Fruit fly (Drosophila melanogaster) whole organism, embryonic: ENCODE results near the gene mus302.

Source experiments
- CG11093 ChIP-seq: fragments of 200-800 bp; sonication (Bioruptor generic); IDR thresholded peaks from 3 replicates; pipeline ENCODE4 v1.3.6; 2022; ENCODE audit warnings: missing biosample characterization, missing genetic modification characterization
- CG12071 ChIP-seq: fragments of 200-800 bp; sonication (Bioruptor generic); optimal IDR thresholded peaks from 3 replicates; lab custom pipeline; 2018; ENCODE audit warnings: missing biosample characterization, mild to moderate bottlenecking, missing genetic modification characterization
- CG12104 ChIP-seq: fragments of 200-800 bp; sonication (Bioruptor generic); optimal IDR thresholded peaks from 3 replicates; lab custom pipeline; 2016; ENCODE audit warnings: missing biosample characterization, missing genetic modification characterization
- CG13296 ChIP-seq: fragments of 200-800 bp; sonication (Bioruptor generic); optimal IDR thresholded peaks from 3 replicates; lab custom pipeline; 2018; ENCODE audit warnings: missing biosample characterization, mild to moderate bottlenecking, missing genetic modification characterization
- CG13775 ChIP-seq: fragments of 200-800 bp; sonication (Bioruptor generic); optimal IDR thresholded peaks from 3 replicates; lab custom pipeline; 2017; ENCODE audit warnings: missing biosample characterization, mild to moderate bottlenecking, missing genetic modification characterization
- CG15073 ChIP-seq: fragments of 200-800 bp; sonication (Bioruptor generic); optimal IDR thresholded peaks from 2 replicates; lab custom pipeline; 2016; ENCODE audit warnings: missing biosample characterization, missing genetic modification characterization
- CG1602 ChIP-seq: fragments of 200-800 bp; sonication (Bioruptor generic); optimal IDR thresholded peaks from 3 replicates; lab custom pipeline; 2016; ENCODE audit warnings: missing biosample characterization, missing genetic modification characterization
- CG18599 ChIP-seq: fragments of 200-800 bp; sonication (Bioruptor generic); optimal IDR thresholded peaks from 3 replicates; lab custom pipeline; 2017; ENCODE audit warnings: missing biosample characterization, missing genetic modification characterization, mild to moderate bottlenecking, moderate library complexity, missing genetic modification reagents
- CG2202 ChIP-seq: fragments of 200-800 bp; sonication (Bioruptor generic); optimal IDR thresholded peaks from 2 replicates; lab custom pipeline; 2018; ENCODE audit warnings: missing biosample characterization, mild to moderate bottlenecking, missing genetic modification characterization
- CG2712 ChIP-seq: fragments of 200-800 bp; optimal IDR thresholded peaks from 3 replicates; lab custom pipeline; 2019; ENCODE audit warnings: missing biosample characterization, mild to moderate bottlenecking, missing genetic modification characterization, moderate library complexity
- CG4424 ChIP-seq: fragments of 200-800 bp; sonication (Bioruptor generic); optimal IDR thresholded peaks from 3 replicates; lab custom pipeline; 2016; ENCODE audit warnings: missing biosample characterization, missing genetic modification characterization
- CG4730 ChIP-seq: fragments of 200-800 bp; sonication (Bioruptor generic); IDR thresholded peaks from 2 replicates; pipeline ENCODE4 v1.3.6; 2022; ENCODE audit warnings: missing biosample characterization, missing genetic modification characterization
- CG6254 ChIP-seq: fragments of 200-800 bp; sonication (Bioruptor generic); optimal IDR thresholded peaks from 3 replicates; lab custom pipeline; 2017; ENCODE audit warnings: mild to moderate bottlenecking, missing biosample characterization, missing genetic modification reagents, missing genetic modification characterization
- CG7357 ChIP-seq: fragments of 200-800 bp; sonication (Bioruptor generic); IDR thresholded peaks from 3 replicates; pipeline ENCODE4 v1.3.6; 2022; ENCODE audit warnings: missing biosample characterization, missing genetic modification characterization
- CG8089 ChIP-seq: fragments of 200-800 bp; sonication (Bioruptor generic); optimal IDR thresholded peaks from 3 replicates; lab custom pipeline; 2016; ENCODE audit warnings: missing biosample characterization, missing genetic modification characterization
- CG8359 ChIP-seq: fragments of 200-800 bp; sonication (Bioruptor generic); optimal IDR thresholded peaks from 2 replicates; lab custom pipeline; 2017; ENCODE audit warnings: missing biosample characterization, mild to moderate bottlenecking, missing genetic modification characterization, borderline replicate concordance
- Dek ChIP-seq: fragments of 200-800 bp; sonication (Bioruptor generic); optimal IDR thresholded peaks from 3 replicates; lab custom pipeline; 2019; ENCODE audit warnings: missing biosample characterization, mild to moderate bottlenecking, missing genetic modification characterization, moderate library complexity
- Dip2 ChIP-seq: fragments of 200-800 bp; sonication (Bioruptor generic); IDR thresholded peaks from 2 replicates; pipeline ENCODE4 v1.3.6; 2022; ENCODE audit warnings: missing biosample characterization, missing genetic modification characterization
- Fer1 ChIP-seq: fragments of 200-800 bp; sonication (Bioruptor generic); optimal IDR thresholded peaks from 2 replicates; lab custom pipeline; 2017; ENCODE audit warnings: missing biosample characterization, mild to moderate bottlenecking, missing genetic modification characterization
- Hr3 ChIP-seq: fragments of 200-800 bp; sonication (Bioruptor generic); optimal IDR thresholded peaks from 3 replicates; lab custom pipeline; 2016; ENCODE audit warnings: missing biosample characterization, missing genetic modification characterization
- Hsf ChIP-seq: fragments of 200-800 bp; sonication (Bioruptor generic); optimal IDR thresholded peaks from 3 replicates; lab custom pipeline; 2016; ENCODE audit warnings: missing biosample characterization, missing genetic modification characterization
- Jarid2 ChIP-seq: fragments of 200-800 bp; sonication (Bioruptor generic); optimal IDR thresholded peaks from 3 replicates; lab custom pipeline; 2017; ENCODE audit warnings: mild to moderate bottlenecking, missing biosample characterization, missing genetic modification reagents, missing genetic modification characterization
- MTF-1 ChIP-seq: fragments of 200-800 bp; sonication (Bioruptor generic); optimal IDR thresholded peaks from 2 replicates; lab custom pipeline; 2018; ENCODE audit warnings: missing biosample characterization, mild to moderate bottlenecking, missing genetic modification characterization, borderline replicate concordance
- Max ChIP-seq: fragments of 200-800 bp; sonication (Bioruptor generic); optimal IDR thresholded peaks from 2 replicates; lab custom pipeline; 2016; ENCODE audit warnings: missing biosample characterization, mild to moderate bottlenecking, missing genetic modification characterization
- Med ChIP-seq: fragments of 200-800 bp; sonication (Bioruptor generic); peaks from one replicate; lab custom pipeline; 2016; ENCODE audit warnings: missing biosample characterization, missing genetic modification characterization, mild to moderate bottlenecking, inconsistent platforms, moderate library complexity
- NC2α ChIP-seq: fragments of 200-800 bp; sonication (Bioruptor generic); optimal IDR thresholded peaks from 2 replicates; lab custom pipeline; 2016; ENCODE audit warnings: missing biosample characterization, missing genetic modification characterization
- NfI ChIP-seq: fragments of 200-800 bp; sonication (Bioruptor generic); optimal IDR thresholded peaks from 3 replicates; lab custom pipeline; 2018; ENCODE audit warnings: missing biosample characterization, mild to moderate bottlenecking, missing genetic modification characterization, moderate library complexity
- Oaz ChIP-seq: fragments of 200-800 bp; sonication (Bioruptor generic); IDR thresholded peaks from 2 replicates; pipeline ENCODE4 v1.3.6; 2022; ENCODE audit warnings: missing biosample characterization, missing genetic modification characterization
- Optix ChIP-seq: fragments of 200-800 bp; sonication (Bioruptor generic); IDR thresholded peaks from 3 replicates; pipeline ENCODE4 v1.3.6; 2022; ENCODE audit warnings: missing biosample characterization, missing genetic modification characterization
- Ptx1 ChIP-seq: fragments of 200-800 bp; sonication (Bioruptor generic); IDR thresholded peaks from 2 replicates; pipeline ENCODE4 v1.3.6; 2022; ENCODE audit warnings: missing biosample characterization, missing genetic modification characterization
- Rx ChIP-seq: fragments of 200-800 bp; sonication (Bioruptor generic); IDR thresholded peaks from 2 replicates; pipeline ENCODE4 v1.3.6; 2022; ENCODE audit warnings: missing biosample characterization, missing genetic modification characterization
- abd-A ChIP-seq: fragments of 200-800 bp; sonication (Bioruptor generic); optimal IDR thresholded peaks from 3 replicates; lab custom pipeline; 2019; ENCODE audit warnings: missing biosample characterization, mild to moderate bottlenecking, missing genetic modification characterization, moderate library complexity
- az2 ChIP-seq: fragments of 200-800 bp; sonication (Bioruptor generic); optimal IDR thresholded peaks from 3 replicates; lab custom pipeline; 2016; ENCODE audit warnings: missing biosample characterization, missing genetic modification characterization
- cad ChIP-seq: fragments of >200 bp; optimal IDR thresholded peaks from 2 replicates; lab custom pipeline; 2017; ENCODE audit warnings: missing biosample characterization, missing genetic modification characterization
- caup ChIP-seq: fragments of 200-800 bp; sonication (Bioruptor generic); optimal IDR thresholded peaks from 3 replicates; lab custom pipeline; 2017; ENCODE audit warnings: missing biosample characterization, mild to moderate bottlenecking, missing genetic modification characterization, moderate library complexity; ENCODE audit not compliant: severe bottlenecking
- chinmo ChIP-seq: fragments of 200-800 bp; sonication (Bioruptor generic); IDR thresholded peaks from 4 replicates; pipeline ENCODE4 v1.3.6; 2022; ENCODE audit warnings: missing biosample characterization, missing genetic modification characterization; ENCODE audit not compliant: partially characterized antibody
- croc ChIP-seq: fragments of 200-800 bp; sonication (Bioruptor generic); conservative IDR thresholded peaks from 3 replicates; pipeline ENCODE4 v1.3.6; 2022; ENCODE audit warnings: missing biosample characterization, missing genetic modification characterization
- esg ChIP-seq: fragments of 200-800 bp; sonication (Bioruptor generic); conservative IDR thresholded peaks from 2 replicates; pipeline ENCODE4 v1.3.6; 2022; ENCODE audit warnings: missing biosample characterization, missing genetic modification characterization
- fd102C ChIP-seq: fragments of 200-800 bp; sonication (Bioruptor generic); optimal IDR thresholded peaks from 2 replicates; lab custom pipeline; 2018; ENCODE audit warnings: missing biosample characterization, mild to moderate bottlenecking, missing genetic modification characterization, moderate library complexity
- gcm ChIP-seq: fragments of 200-800 bp; sonication (Bioruptor generic); optimal IDR thresholded peaks from 2 replicates; lab custom pipeline; 2019; ENCODE audit warnings: missing biosample characterization, mild to moderate bottlenecking, missing genetic modification characterization, moderate library complexity
- jing ChIP-seq: fragments of 200-800 bp; sonication (Bioruptor generic); optimal IDR thresholded peaks from 2 replicates; lab custom pipeline; 2018; ENCODE audit warnings: missing biosample characterization, mild to moderate bottlenecking, missing genetic modification characterization
- kni ChIP-seq: fragments of 200-800 bp; sonication (Bioruptor generic); optimal IDR thresholded peaks from 3 replicates; lab custom pipeline; 2017; ENCODE audit warnings: mild to moderate bottlenecking, missing biosample characterization, missing genetic modification reagents, missing genetic modification characterization
- lab ChIP-seq: fragments of 200-800 bp; sonication (Bioruptor generic); optimal IDR thresholded peaks from 3 replicates; lab custom pipeline; 2017; ENCODE audit warnings: missing biosample characterization, missing genetic modification characterization, mild to moderate bottlenecking, moderate library complexity, missing genetic modification reagents
- nom ChIP-seq: fragments of 200-800 bp; sonication (Bioruptor generic); optimal IDR thresholded peaks from 2 replicates; lab custom pipeline; 2017; ENCODE audit warnings: missing biosample characterization, missing genetic modification characterization, mild to moderate bottlenecking, moderate library complexity, missing genetic modification reagents
- sob ChIP-seq: fragments of 200-800 bp; sonication (Bioruptor generic); IDR thresholded peaks from 2 replicates; pipeline ENCODE4 v1.3.6; 2022; ENCODE audit warnings: missing biosample characterization, missing genetic modification characterization
- sqz ChIP-seq: fragments of 200-800 bp; sonication (Bioruptor generic); optimal IDR thresholded peaks from 3 replicates; lab custom pipeline; 2018; ENCODE audit warnings: missing biosample characterization, mild to moderate bottlenecking, missing genetic modification characterization
- stc ChIP-seq: fragments of 200-800 bp; sonication (Bioruptor generic); IDR thresholded peaks from 2 replicates; pipeline ENCODE4 v1.3.6; 2022; ENCODE audit warnings: missing biosample characterization, missing genetic modification characterization
- stwl ChIP-seq: fragments of 200-800 bp; sonication (Bioruptor generic); optimal IDR thresholded peaks from 3 replicates; lab custom pipeline; 2018; ENCODE audit warnings: missing biosample characterization, mild to moderate bottlenecking, missing genetic modification characterization, moderate library complexity
- tgo ChIP-seq: fragments of 200-800 bp; sonication (Bioruptor generic); IDR thresholded peaks from 3 replicates; pipeline ENCODE4 v1.3.6; 2022; ENCODE audit warnings: missing biosample characterization, missing genetic modification characterization
- wek ChIP-seq: fragments of 200-800 bp; sonication (Bioruptor generic); optimal IDR thresholded peaks from 3 replicates; lab custom pipeline; 2018; ENCODE audit warnings: missing biosample characterization, mild to moderate bottlenecking, missing genetic modification characterization, moderate library complexity

mus302 gene

dm6 chr3L:16769866-16770265 is 9.7 kb downstream of the mus302 start (continued):
- TF ChIP-seq Dek (tag; lab: Kevin White, UChicago) (no peak), CG12104 (GFP tag; lab: Kevin White, UChicago) (no peak), Hsf (GFP tag; lab: Kevin White, UChicago) (peak; percentile 23), Fer1 (GFP tag; lab: Kevin White, UChicago) (peak; percentile 43), az2 (GFP tag; lab: Kevin White, UChicago) (peak; percentile 28), CG11093 (GFP tag; lab: Robert Waterston, UW) (peak; percentile 28; the same call in 1 of the 3 replicates), CG12071 (GFP tag; lab: Kevin White, UChicago) (peak; percentile 58), CG4424 (peak; percentile 34), cad (GFP tag; lab: Kevin White, UChicago) (peak; percentile 9), CG2712 (tag; lab: Kevin White, UChicago) (peak; percentile 7), CG8359 (peak; percentile 52), Med (peak; percentile 87), nom (GFP tag; lab: Kevin White, UChicago) (peak; percentile 74), Ptx1 (GFP tag; lab: Robert Waterston, UW) (peak; percentile 21; the same call in 1 of the 2 replicates), Max (GFP tag; lab: Kevin White, UChicago) (no peak), Rx (GFP tag; lab: Robert Waterston, UW) (no peak), NfI (peak; percentile 31), fd102C (GFP tag; lab: Kevin White, UChicago) (peak; percentile 46), tgo (GFP tag; lab: Robert Waterston, UW) (peak; percentile 35; the same call in 1 of the 3 replicates), CG1602 (GFP tag; lab: Kevin White, UChicago) (no peak), CG4730 (GFP tag; lab: Robert Waterston, UW) (peak; percentile 29; the same call in 1 of the 2 replicates), sob (GFP tag; lab: Robert Waterston, UW) (0 out of 2 replicates have a peak, but pooled peaks have one; percentile 17), croc (GFP tag; lab: Robert Waterston, UW) (no peak), jing (GFP tag; lab: Kevin White, UChicago) (no peak), CG8089 (peak; percentile 47), abd-A (tag; lab: Kevin White, UChicago) (peak; percentile 72), CG2202 (no peak), CG7357 (GFP tag; lab: Robert Waterston, UW) (no peak), lab (GFP tag; lab: Kevin White, UChicago) (peak; percentile 58), Oaz (GFP tag; lab: Robert Waterston, UW) (0 out of 2 replicates have a peak, but pooled peaks have one; percentile 19), stwl (tag; lab: Kevin White, UChicago) (peak; percentile 24), gcm (GFP tag; lab: Kevin White, UChicago) (peak; percentile 32), CG18599 (no peak), stc (GFP tag; lab: Robert Waterston, UW) (0 out of 2 replicates have a peak, but pooled peaks have one; percentile 23), kni (GFP tag; lab: Kevin White, UChicago) (peak; percentile 72), NC2α (GFP tag; lab: Kevin White, UChicago) (peak; percentile 31), Jarid2 (peak; percentile 35), MTF-1 (GFP tag; lab: Kevin White, UChicago) (peak; percentile 42), sqz (GFP tag; lab: Kevin White, UChicago) (peak; percentile 91), CG15073 (GFP tag; lab: Kevin White, UChicago) (no peak), Dip2 (no peak), Hr3 (GFP tag; lab: Kevin White, UChicago) (no peak), CG13296 (GFP tag; lab: Kevin White, UChicago) (peak; percentile 16), esg (no peak), caup (GFP tag; lab: Kevin White, UChicago) (peak; percentile 13), Optix (GFP tag; lab: Robert Waterston, UW) (0 out of 3 replicates have a peak, but pooled peaks have one; percentile 51), CG6254 (GFP tag; lab: Kevin White, UChicago) (peak; percentile 66), CG13775 (peak; percentile 45), wek (GFP tag; lab: Kevin White, UChicago) (peak; percentile 61), chinmo (GFP tag; lab: Robert Waterston, UW) (0 out of 4 replicates have a peak, but pooled peaks have one; percentile 67)
